Worm (Caenorhabditis elegans): ENCODE measurements around the gene srh-173.
A peak's percentile ranks its signal among the peaks of the same experiment; 100 is the strongest.

Gene srh-173

DNA sequence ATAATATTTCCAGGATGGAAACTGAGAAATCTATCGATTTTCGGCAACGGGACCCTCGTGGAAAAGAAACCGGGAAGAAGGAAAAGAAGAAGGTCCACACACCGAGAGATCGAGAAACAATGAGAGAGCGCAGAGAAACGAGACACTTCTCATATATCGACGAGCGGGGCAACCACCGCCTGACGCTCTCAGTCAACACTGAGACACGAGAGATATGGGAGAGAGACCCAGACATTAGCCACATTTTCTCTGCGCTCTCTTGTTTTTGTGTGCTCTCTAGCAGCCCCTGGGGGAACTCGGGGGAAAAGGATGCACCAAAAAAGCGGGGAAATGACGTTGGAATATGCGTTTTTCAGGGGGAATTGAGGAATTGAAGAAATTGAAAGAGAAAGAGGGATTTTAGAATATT lies 32.6 kb downstream of the srh-173 start (continued):
- TF ChIP-seq ceh-18 (tag; optimal IDR thresholded peaks at IDR 0.05) (peak; percentile 47), ceh-6 (GFP tag; optimal IDR thresholded peaks at IDR 0.05) (no peak), ets-4 (tag; optimal IDR thresholded peaks at IDR 0.05) (no peak), nfya-1 (tag; optimal IDR thresholded peaks at IDR 0.05) (peak; percentile 76), ceh-31 (tag; optimal IDR thresholded peaks at IDR 0.05) (peak; percentile 82), ztf-16 (tag; optimal IDR thresholded peaks at IDR 0.05) (no peak), ceh-48 (tag; optimal IDR thresholded peaks at IDR 0.05) (peak; percentile 97), ref-2 (tag; optimal IDR thresholded peaks at IDR 0.05) (no peak), ceh-30 (tag; optimal IDR thresholded peaks at IDR 0.05) (no peak), syd-9 (tag; optimal IDR thresholded peaks at IDR 0.05) (peak; percentile 10), che-1 (tag; optimal IDR thresholded peaks at IDR 0.05) (no peak)

DNA sequence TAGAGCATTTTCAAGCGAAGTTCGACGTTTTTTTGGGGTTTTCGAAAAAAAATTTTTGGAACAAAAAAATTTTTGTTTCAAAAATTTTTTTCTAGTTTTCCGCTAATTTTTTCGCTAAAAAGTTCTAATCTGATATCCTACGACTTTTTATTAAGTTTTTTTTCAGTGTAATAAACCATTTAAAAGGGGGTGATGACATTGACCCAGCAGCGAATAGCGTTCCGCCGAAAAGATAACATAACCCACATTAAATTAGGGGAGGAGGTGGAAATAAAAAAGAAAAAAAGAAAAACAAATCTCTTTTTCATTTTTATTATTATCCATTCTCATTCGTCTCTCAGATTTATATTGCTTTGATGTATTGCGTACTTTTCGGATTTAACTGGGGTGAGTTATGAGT lies 34.4 kb downstream of the srh-173 start, which contains the start of gene Y60A3A.23:
Gene Y60A3A.23 (plus strand): TSS at position 301 of the 400 bp plus-strand sequence.
- TF ChIP-seq elt-2 (tag; optimal IDR thresholded peaks at IDR 0.05) (no peak), K09A11.1 (tag; optimal IDR thresholded peaks at IDR 0.05; ENCODE audit: insufficient read depth) (no peak), ceh-30 (tag; optimal IDR thresholded peaks at IDR 0.05) (no peak), K02D7.2 (tag; optimal IDR thresholded peaks at IDR 0.05) (no peak), unc-86 (tag; optimal IDR thresholded peaks at IDR 0.05) (no peak), pha-4 (tag; optimal IDR thresholded peaks at IDR 0.05) (no peak), zip-5 (tag; optimal IDR thresholded peaks at IDR 0.05) (no peak), hlh-8 (tag; optimal IDR thresholded peaks at IDR 0.05) (no peak), ref-2 (tag; optimal IDR thresholded peaks at IDR 0.05) (no peak), odd-2 (tag; optimal IDR thresholded peaks at IDR 0.05) (no peak)

DNA sequence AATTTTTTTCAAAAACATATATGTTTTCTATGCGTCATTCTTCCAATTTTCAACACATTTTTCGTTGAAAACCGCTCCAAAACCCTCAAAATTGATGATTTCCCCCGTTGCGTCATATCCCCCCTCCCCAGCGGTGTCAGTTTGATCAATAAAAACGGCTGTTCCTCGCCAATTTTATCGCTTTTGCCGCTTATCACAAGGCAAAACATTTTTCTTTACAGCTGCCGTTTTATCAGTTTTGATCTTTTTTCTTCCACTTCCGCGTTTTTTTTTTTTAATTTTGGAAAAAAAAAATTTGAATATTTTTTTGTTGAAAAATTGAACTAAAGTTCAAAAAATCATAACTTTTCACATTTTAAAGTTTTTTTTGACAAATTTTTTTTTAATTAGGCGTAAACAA lies 38.1 kb downstream of the srh-173 start:
- TF ChIP-seq ceh-30 (tag; optimal IDR thresholded peaks at IDR 0.05) = no peak
- peak; percentile 26 for TF ChIP-seq elt-2 (tag; optimal IDR thresholded peaks at IDR 0.05)

DNA sequence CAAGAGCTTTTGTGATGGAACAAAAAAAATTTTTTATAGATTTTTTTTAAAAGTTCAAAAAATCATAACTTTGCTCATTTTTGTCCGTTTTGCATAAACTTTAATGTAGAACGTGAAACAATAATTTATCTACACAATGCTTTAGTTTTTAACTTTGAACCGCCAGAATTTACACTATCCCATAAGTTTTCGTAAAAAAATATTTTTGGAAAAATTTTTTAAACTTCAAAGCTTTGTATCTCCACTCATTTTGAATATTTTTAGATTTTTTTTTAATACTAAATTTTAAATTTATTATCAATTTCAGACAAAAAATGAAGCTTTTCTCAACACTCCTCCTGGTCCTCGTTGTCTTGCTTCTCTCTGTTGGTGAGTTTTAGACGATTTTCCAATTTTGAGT lies 38.6 kb downstream of the srh-173 start, which contains the start of gene Y60A3A.21:
Gene Y60A3A.21 (plus strand): TSS at position 301 of the 400 bp plus-strand sequence.
- TF ChIP-seq ceh-48 (tag; optimal IDR thresholded peaks at IDR 0.05) = no peak
- TF ChIP-seq eyg-1 (tag; optimal IDR thresholded peaks at IDR 0.05) = no peak
- no peak for TF ChIP-seq elt-4 (tag; optimal IDR thresholded peaks at IDR 0.05)
- TF ChIP-seq C38D4.7 (GFP tag; optimal IDR thresholded peaks at IDR 0.05) = no peak

DNA sequence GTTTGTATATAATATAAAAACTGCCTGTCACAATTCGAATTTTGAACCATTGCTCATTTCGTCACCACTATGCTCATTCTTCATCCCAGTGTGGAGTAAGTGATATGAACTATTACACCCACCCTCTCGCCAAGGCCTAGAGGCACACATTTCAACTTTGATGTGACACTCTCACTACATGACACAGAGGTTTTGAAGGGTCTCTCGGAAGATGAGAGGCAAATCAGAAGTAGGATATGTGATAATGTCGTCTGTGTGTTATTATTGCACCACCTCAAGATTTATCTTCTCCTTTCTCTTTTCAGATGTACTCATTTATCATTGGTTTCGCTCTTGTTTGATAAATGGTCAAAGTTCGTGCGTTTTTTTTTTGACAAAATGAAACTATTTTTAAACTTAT lies 48.3 kb downstream of the srh-173 start:
- no peak for TF ChIP-seq unc-86 (tag; optimal IDR thresholded peaks at IDR 0.05)
- TF ChIP-seq pat-9 (tag; optimal IDR thresholded peaks at IDR 0.05) = no peak
- no peak for TF ChIP-seq npax-4 (tag; optimal IDR thresholded peaks at IDR 0.05)
- peak; percentile 54 for TF ChIP-seq unc-55 (GFP tag; optimal IDR thresholded peaks at IDR 0.05)
- TF ChIP-seq madf-2 (tag; optimal IDR thresholded peaks at IDR 0.05) = no peak
- no peak for TF ChIP-seq ceh-18 (tag; optimal IDR thresholded peaks at IDR 0.05)
- TF ChIP-seq elt-4 (tag; optimal IDR thresholded peaks at IDR 0.05) = no peak
- TF ChIP-seq ztf-16 (tag; optimal IDR thresholded peaks at IDR 0.05) = no peak

DNA sequence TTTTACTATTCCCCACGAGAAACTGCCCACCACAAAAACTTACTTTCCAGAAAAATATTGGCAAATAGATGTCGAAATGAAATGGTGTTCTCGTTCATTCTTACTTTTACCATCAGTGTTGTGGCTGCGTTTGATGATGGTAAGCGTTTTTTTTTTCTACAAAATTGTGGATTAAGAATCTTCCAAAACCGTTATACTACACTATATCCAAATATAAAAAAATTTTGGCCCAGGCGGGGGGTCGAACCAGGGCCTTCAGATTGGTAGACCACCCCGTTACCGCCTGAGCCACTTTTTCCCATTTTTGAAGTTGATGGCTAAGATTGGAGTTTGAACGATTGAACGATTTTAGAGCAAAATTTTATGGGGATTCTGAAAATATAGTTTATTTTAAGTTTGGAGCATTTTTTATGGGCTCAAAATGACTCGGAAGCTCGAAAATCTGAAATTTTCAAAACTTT lies 49.9 kb downstream of the srh-173 start, which contains the start of gene lgc-55:
Gene lgc-55 (plus strand): TSS at position 51 of the 461 bp plus-strand sequence.
- TF ChIP-seq tbx-7 (tag; optimal IDR thresholded peaks at IDR 0.05) = no peak
- TF ChIP-seq mec-3 (tag; optimal IDR thresholded peaks at IDR 0.05; ENCODE audit: borderline replicate concordance) = no peak
- TF ChIP-seq ceh-24 (tag; optimal IDR thresholded peaks at IDR 0.05) = no peak
- TF ChIP-seq pqm-1 (tag; optimal IDR thresholded peaks at IDR 0.05) = no peak
- TF ChIP-seq pax-1 (tag; optimal IDR thresholded peaks at IDR 0.05) = no peak
- no peak for TF ChIP-seq K02D7.2 (tag; optimal IDR thresholded peaks at IDR 0.05)
- no peak for TF ChIP-seq pros-1 (tag; optimal IDR thresholded peaks at IDR 0.05)
- no peak for TF ChIP-seq hlh-8 (tag; optimal IDR thresholded peaks at IDR 0.05)
- no peak for TF ChIP-seq hlh-13 (GFP tag; optimal IDR thresholded peaks at IDR 0.05)
- no peak for TF ChIP-seq sdc-2 (tag; optimal IDR thresholded peaks at IDR 0.05)
- no peak for TF ChIP-seq elt-2 (tag; optimal IDR thresholded peaks at IDR 0.05)
- TF ChIP-seq K09A11.1 (tag; optimal IDR thresholded peaks at IDR 0.05; ENCODE audit: insufficient read depth) = no peak
- no peak for TF ChIP-seq unc-42 (tag; optimal IDR thresholded peaks at IDR 0.05)
- TF ChIP-seq npax-4 (tag; optimal IDR thresholded peaks at IDR 0.05) = no peak
- TF ChIP-seq fax-1 (tag; optimal IDR thresholded peaks at IDR 0.05) = no peak
- TF ChIP-seq dve-1 (tag; optimal IDR thresholded peaks at IDR 0.05) = no peak
- TF ChIP-seq ceh-34 (tag; optimal IDR thresholded peaks at IDR 0.05) = no peak
- no peak for TF ChIP-seq elt-4 (tag; optimal IDR thresholded peaks at IDR 0.05)
- no peak for TF ChIP-seq C08G9.2 (tag; optimal IDR thresholded peaks at IDR 0.05)
